Worm (Caenorhabditis elegans) whole organism, young adult: Measurements from ENCODE around the gene ZK563.2.

Experiments used
- B0035.1 ChIP-seq: sonication (generic microtip); optimal IDR thresholded peaks from 2 replicates; lab custom pipeline; 2016; ENCODE audit warnings: missing genetic modification characterization, mild to moderate bottlenecking, missing compliant biosample characterization, missing genotype, missing genetic modification reagents
- B0261.1 ChIP-seq: sonication (generic microtip); optimal IDR thresholded peaks from 2 replicates; lab custom pipeline; 2016; ENCODE audit warnings: mild to moderate bottlenecking, missing genetic modification characterization, moderate library complexity, missing compliant biosample characterization
- B0336.3 ChIP-seq: fragments of 200-800 bp; sonication (Bioruptor generic); IDR thresholded peaks from 2 replicates; pipeline ENCODE4 v1.3.6; 2022; ENCODE audit warnings: missing genetic modification characterization, missing compliant biosample characterization
- F10E7.11 ChIP-seq: sonication (generic microtip); optimal IDR thresholded peaks from 2 replicates; lab custom pipeline; 2017; ENCODE audit warnings: mild to moderate bottlenecking, missing genetic modification characterization, moderate library complexity, missing compliant biosample characterization
- F33H1.4 ChIP-seq: fragments of 200-800 bp; sonication (Bioruptor generic); IDR thresholded peaks from 2 replicates; pipeline ENCODE4 v1.3.6; 2022; ENCODE audit warnings: missing genetic modification reagents, missing genetic modification characterization, missing compliant biosample characterization
- F39B2.1 ChIP-seq: fragments of 200-800 bp; sonication (Bioruptor generic); IDR thresholded peaks from 2 replicates; pipeline ENCODE4 v1.3.6; 2022; ENCODE audit warnings: missing genetic modification reagents, missing genetic modification characterization, missing compliant biosample characterization
- Y53F4B.3 ChIP-seq: fragments of 200-800 bp; sonication (Bioruptor generic); IDR thresholded peaks from 2 replicates; pipeline ENCODE4 v1.3.6; 2022; ENCODE audit warnings: missing genetic modification reagents, missing genetic modification characterization, missing compliant biosample characterization
- atf-7 ChIP-seq: sonication (generic microtip); optimal IDR thresholded peaks from 2 replicates; lab custom pipeline; 2017; ENCODE audit warnings: mild to moderate bottlenecking, missing genetic modification characterization, missing compliant biosample characterization
- cebp-1 ChIP-seq, 2 experiments: fragments of 200-800 bp in 1 of 2; sonication (Bioruptor generic) in 1 of 2; sonication (generic microtip) in 1 of 2; IDR thresholded peaks in 1 of 2; optimal IDR thresholded peaks in 1 of 2; 2 replicates each; pipeline versions ENCODE4 v1.3.6 to Lab custom; 2017 to 2022; ENCODE audit warnings: missing compliant biosample characterization in 2 of 2, missing genetic modification characterization in 2 of 2, mild to moderate bottlenecking in 1 of 2, missing genetic modification reagents in 1 of 2, moderate library complexity in 1 of 2
- ceh-27 ChIP-seq: fragments of 200-800 bp; sonication (Bioruptor generic); optimal IDR thresholded peaks from 2 replicates; lab custom pipeline; 2018; ENCODE audit warnings: mild to moderate bottlenecking, missing genetic modification characterization, moderate library complexity, missing compliant biosample characterization
- ceh-91 ChIP-seq: fragments of 200-800 bp; sonication (Bioruptor generic); IDR thresholded peaks from 2 replicates; pipeline ENCODE4 v1.3.6; 2022; ENCODE audit warnings: missing genetic modification reagents, missing genetic modification characterization, missing compliant biosample characterization
- chd-7 ChIP-seq: sonication (generic microtip); optimal IDR thresholded peaks from 2 replicates; lab custom pipeline; 2016; ENCODE audit warnings: mild to moderate bottlenecking, missing genetic modification characterization, moderate library complexity, missing compliant biosample characterization
- efl-1 ChIP-seq: fragments of 150-350 bp; optimal IDR thresholded peaks from 2 replicates; lab custom pipeline; 2014; ENCODE audit warnings: missing biosample characterization, missing genetic modification reagents, missing genetic modification characterization
- egl-18 ChIP-seq: fragments of 200-800 bp; sonication (Bioruptor generic); IDR thresholded peaks from 2 replicates; pipeline ENCODE4 v1.3.6; 2022; ENCODE audit warnings: missing genetic modification reagents, missing genetic modification characterization, missing compliant biosample characterization
- egl-44 ChIP-seq: fragments of 200-800 bp; sonication (Bioruptor generic); IDR thresholded peaks from 2 replicates; pipeline ENCODE4 v1.3.6; 2022; ENCODE audit warnings: missing genetic modification reagents, missing genetic modification characterization, missing compliant biosample characterization
- ets-4 ChIP-seq: fragments of 200-800 bp; sonication (Bioruptor generic); optimal IDR thresholded peaks from 2 replicates; lab custom pipeline; 2018; ENCODE audit warnings: mild to moderate bottlenecking, missing genetic modification characterization, missing compliant biosample characterization
- hlh-12 ChIP-seq: sonication (generic microtip); optimal IDR thresholded peaks from 2 replicates; lab custom pipeline; 2016; ENCODE audit warnings: missing genetic modification characterization, missing compliant biosample characterization
- hsf-1 ChIP-seq: fragments of 200-800 bp; sonication (Bioruptor generic); IDR thresholded peaks from 2 replicates; pipeline ENCODE4 v1.3.6; 2022; ENCODE audit warnings: missing genetic modification reagents, missing genetic modification characterization, missing compliant biosample characterization
- let-526 ChIP-seq: fragments of 200-800 bp; sonication (Bioruptor generic); IDR thresholded peaks from 2 replicates; pipeline ENCODE4 v1.3.6; 2022; ENCODE audit warnings: missing genetic modification reagents, missing genetic modification characterization, missing compliant biosample characterization
- let-607 ChIP-seq, 2 experiments: fragments of 200-800 bp in 1 of 2; sonication (Bioruptor generic) in 1 of 2; sonication (generic microtip) in 1 of 2; optimal IDR thresholded peaks; 2 replicates each; lab custom pipeline; 2016 to 2018; ENCODE audit warnings: mild to moderate bottlenecking in 2 of 2, missing compliant biosample characterization in 2 of 2, missing genetic modification characterization in 2 of 2, moderate library complexity in 2 of 2, missing genotype in 1 of 2
- nhr-179 ChIP-seq: sonication (generic microtip); optimal IDR thresholded peaks from 2 replicates; lab custom pipeline; 2016; ENCODE audit warnings: mild to moderate bottlenecking, missing genetic modification characterization, missing compliant biosample characterization
- nhr-80 ChIP-seq: sonication (generic microtip); optimal IDR thresholded peaks from 2 replicates; lab custom pipeline; 2016; ENCODE audit warnings: missing genetic modification characterization, missing compliant biosample characterization
- nhr-90 ChIP-seq: sonication (generic microtip); optimal IDR thresholded peaks from 2 replicates; lab custom pipeline; 2016; ENCODE audit warnings: missing genotype, mild to moderate bottlenecking, missing genetic modification characterization, missing compliant biosample characterization
- rcor-1 ChIP-seq: fragments of 200-800 bp; sonication (Bioruptor generic); IDR thresholded peaks from 2 replicates; pipeline ENCODE4 v1.3.6; 2022; ENCODE audit warnings: missing genetic modification reagents, missing genetic modification characterization, missing compliant biosample characterization
- rpc-1 ChIP-seq, 2 experiments: fragments of 150-350 bp in 1 of 2; sonication (generic microtip) in 1 of 2; optimal IDR thresholded peaks; 2 replicates each; lab custom pipeline; 2014 to 2018; ENCODE audit warnings: missing biosample characterization in 1 of 2, missing genetic modification characterization in 1 of 2, missing genetic modification reagents in 1 of 2, missing genotype in 1 of 2
- sea-2 ChIP-seq: fragments of 200-800 bp; sonication (Bioruptor generic); IDR thresholded peaks from 2 replicates; pipeline ENCODE4 v1.3.6; 2022; ENCODE audit warnings: missing genetic modification characterization, missing compliant biosample characterization
- snpc-1.3 ChIP-seq: sonication (generic microtip); optimal IDR thresholded peaks from 2 replicates; lab custom pipeline; 2017; ENCODE audit warnings: missing genetic modification characterization, mild to moderate bottlenecking, missing compliant biosample characterization, antibody characterized with exemption, moderate library complexity, missing genotype, missing genetic modification reagents; ENCODE audit not compliant: insufficient read depth
- xnd-1 ChIP-seq: sonication (generic microtip); optimal IDR thresholded peaks from 2 replicates; lab custom pipeline; 2016; ENCODE audit warnings: missing genotype, missing genetic modification reagents, missing genetic modification characterization, missing compliant biosample characterization
- ztf-22 ChIP-seq: fragments of 200-800 bp; sonication (Bioruptor generic); optimal IDR thresholded peaks from 2 replicates; lab custom pipeline; 2018; ENCODE audit warnings: mild to moderate bottlenecking, missing genetic modification characterization, moderate library complexity, missing compliant biosample characterization
- ztf-28 ChIP-seq: fragments of 200-800 bp; sonication (Bioruptor generic); IDR thresholded peaks from 2 replicates; pipeline ENCODE4 v1.3.6; 2022; ENCODE audit warnings: missing genetic modification reagents, missing genetic modification characterization, missing compliant biosample characterization
- ztf-3 ChIP-seq: fragments of 200-800 bp; sonication (Bioruptor generic); optimal IDR thresholded peaks from 2 replicates; lab custom pipeline; 2018; ENCODE audit warnings: mild to moderate bottlenecking, missing genetic modification characterization, missing compliant biosample characterization

The ZK563.2 gene

DNA sequence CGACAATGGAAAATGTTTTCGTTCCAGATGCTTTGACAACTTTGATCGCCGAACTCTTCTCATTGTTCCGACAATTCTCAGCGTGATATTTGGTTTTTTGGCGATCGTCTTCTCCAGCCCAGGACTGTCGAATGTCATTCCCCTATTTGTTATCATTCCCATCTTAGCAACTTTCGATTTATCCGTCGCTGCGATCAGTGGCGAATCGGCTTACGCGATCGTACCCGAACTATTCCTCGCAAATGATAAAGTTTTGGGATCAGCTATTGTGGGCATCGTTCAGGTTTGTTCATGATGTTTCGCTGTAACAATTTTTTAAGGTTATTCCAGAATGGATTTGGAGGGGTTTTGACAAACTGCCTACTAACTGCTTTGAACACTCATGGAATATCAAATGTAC lies 28.0 kb downstream of the ZK563.2 start:
- TF ChIP-seq hsf-1 (GFP tag; lab: Robert Waterston, UW) (no peak), ceh-91 (GFP tag; lab: Robert Waterston, UW) (no peak)

DNA sequence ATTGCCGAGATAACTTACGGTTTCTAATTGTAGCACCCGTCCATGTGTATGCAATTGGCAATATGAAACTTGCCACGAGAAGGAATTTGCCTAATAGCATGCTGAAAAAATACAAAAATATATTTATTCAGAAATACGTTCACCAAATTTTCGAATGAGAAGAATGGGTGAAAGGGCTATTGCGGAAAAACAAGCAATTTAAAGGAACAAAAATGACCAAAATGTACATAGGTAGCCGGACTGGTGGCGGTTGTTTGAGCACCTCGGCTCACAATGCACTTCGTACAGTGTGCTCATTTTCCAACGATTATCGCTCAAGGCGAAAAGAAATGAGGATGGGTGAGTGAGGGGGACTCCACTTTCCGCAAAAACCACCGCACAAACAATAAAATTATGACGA lies 31.2 kb downstream of the ZK563.2 start, which contains the start of gene cht-1:
Gene cht-1, minus strand, starts transcription at position 101 of the 400 bp plus-strand sequence.
- no peak for TF ChIP-seq egl-18 (GFP tag; lab: Robert Waterston, UW)
- no peak for TF ChIP-seq xnd-1 (tag; lab: Kevin White, UChicago)
- no peak for TF ChIP-seq rpc-1 (optimal IDR thresholded peaks at IDR 0.05; lab: Kevin White, UChicago)
- no peak for TF ChIP-seq rpc-1 (tag; optimal IDR thresholded peaks at IDR 0.05; lab: Kevin White, UChicago)
- no peak for TF ChIP-seq B0035.1 (tag; lab: Kevin White, UChicago)
- no peak for TF ChIP-seq chd-7
- TF ChIP-seq hlh-12 (tag; lab: Kevin White, UChicago) = no peak
- no peak for TF ChIP-seq nhr-90 (tag; lab: Kevin White, UChicago)
- no peak for TF ChIP-seq ets-4 (GFP tag; lab: Kevin White, UChicago)
- no peak for TF ChIP-seq egl-44 (GFP tag; lab: Robert Waterston, UW)
- TF ChIP-seq ztf-3 = no peak

DNA sequence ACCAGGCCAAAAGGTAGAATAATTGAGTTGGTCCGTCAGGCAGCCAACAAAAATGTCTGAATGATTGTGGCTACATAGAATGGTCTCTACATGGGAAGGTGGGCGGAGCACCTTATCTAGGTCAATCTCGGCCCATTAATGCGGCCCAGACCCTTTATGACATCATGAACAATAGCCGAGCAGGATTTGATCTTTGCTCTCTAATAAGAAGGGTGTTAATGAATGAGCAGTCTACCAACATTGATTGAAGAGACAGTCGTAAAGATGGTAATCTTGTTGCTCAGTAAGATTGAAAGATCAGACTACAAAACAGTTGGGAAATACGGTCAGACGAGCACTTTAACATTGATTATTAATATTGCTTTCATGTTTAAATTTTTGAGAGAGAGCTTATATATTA lies 31.6 kb downstream of the ZK563.2 start:
- no peak for TF ChIP-seq B0336.3 (GFP tag; lab: Robert Waterston, UW)
- no peak for TF ChIP-seq F33H1.4 (GFP tag; lab: Robert Waterston, UW)
- no peak for TF ChIP-seq ztf-28 (GFP tag; lab: Robert Waterston, UW)
- no peak for TF ChIP-seq hlh-12 (tag; lab: Kevin White, UChicago)
- no peak for TF ChIP-seq Y53F4B.3 (GFP tag; lab: Robert Waterston, UW)
- no peak for TF ChIP-seq rpc-1 (optimal IDR thresholded peaks at IDR 0.05; lab: Kevin White, UChicago)
- TF ChIP-seq rpc-1 (tag; optimal IDR thresholded peaks at IDR 0.05; lab: Kevin White, UChicago) = no peak
- TF ChIP-seq efl-1 = no peak
- TF ChIP-seq sea-2 = no peak
- TF ChIP-seq B0261.1 (tag; lab: Kevin White, UChicago) = no peak

DNA sequence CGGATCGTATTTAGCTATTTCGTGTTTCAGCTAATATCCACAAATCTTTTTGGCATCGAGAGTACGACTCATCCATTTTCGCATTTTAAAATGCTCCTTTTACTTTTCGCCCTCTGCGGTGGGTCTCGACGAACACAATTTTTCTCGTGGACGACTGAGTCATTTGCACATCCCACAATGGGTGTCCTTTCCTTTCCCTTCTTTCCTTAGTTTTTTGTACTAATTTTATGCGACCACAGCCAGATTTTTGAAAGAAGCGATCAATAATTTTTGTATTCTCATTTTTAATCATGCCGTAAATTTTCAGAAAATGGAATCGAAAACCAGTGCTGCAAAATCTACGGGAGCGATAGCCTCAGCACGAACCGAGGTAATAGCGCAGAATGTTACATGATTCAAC lies 32.9 kb downstream of the ZK563.2 start, which contains the start of gene C04F6.9:
Gene C04F6.9, plus strand, starts transcription at position 301 of the 400 bp plus-strand sequence.
- no peak for TF ChIP-seq F39B2.1 (GFP tag; lab: Robert Waterston, UW)

DNA sequence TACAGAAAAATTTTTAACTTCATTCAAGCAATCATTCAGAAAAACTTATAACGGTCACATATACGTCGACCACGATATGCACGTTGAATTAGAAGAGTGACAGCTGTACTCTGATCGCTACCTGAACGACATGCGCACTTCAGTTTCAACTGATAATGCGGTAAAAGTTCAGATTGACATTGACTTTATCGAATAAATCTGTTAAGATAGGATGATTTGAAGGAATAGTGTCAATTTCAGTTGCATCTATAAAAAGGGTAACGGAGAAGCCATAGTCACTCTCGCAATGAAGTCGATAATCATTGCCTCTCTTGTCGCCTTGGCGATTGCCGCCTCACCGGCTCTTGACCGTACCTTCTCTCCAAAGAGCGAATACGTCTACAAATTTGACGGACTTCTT lies 34.4 kb downstream of the ZK563.2 start, which contains the start of gene vit-5:
Gene vit-5, plus strand, starts transcription at position 277 of the 400 bp plus-strand sequence.
- TF ChIP-seq let-607 (tag; optimal IDR thresholded peaks at IDR 0.05; lab: Kevin White, UChicago) = peak in 1 of 2 experiments; percentile 69
- no peak for TF ChIP-seq let-526 (GFP tag; lab: Robert Waterston, UW)
- TF ChIP-seq ztf-22 (GFP tag; lab: Kevin White, UChicago) = peak; percentile 58
- peak; percentile 83 for TF ChIP-seq nhr-80
- TF ChIP-seq snpc-1.3 (tag; lab: Kevin White, UChicago) = no peak
- peak; percentile 56 for TF ChIP-seq chd-7
- no peak for TF ChIP-seq B0261.1 (tag; lab: Kevin White, UChicago)
- TF ChIP-seq F10E7.11 = no peak
- TF ChIP-seq nhr-179 (tag; lab: Kevin White, UChicago) = no peak
- TF ChIP-seq rcor-1 (GFP tag; lab: Robert Waterston, UW) = no peak
- TF ChIP-seq atf-7 (tag; lab: Kevin White, UChicago) = peak; percentile 66
- no peak for TF ChIP-seq cebp-1 (GFP tag; IDR thresholded peaks at IDR 0.05; lab: Robert Waterston, UW)
- TF ChIP-seq cebp-1 (tag; optimal IDR thresholded peaks at IDR 0.05; lab: Kevin White, UChicago) = no peak
- no peak for TF ChIP-seq ceh-27
- TF ChIP-seq, all 124 proteins: peak for 5
